Worm (Caenorhabditis elegans) whole organism, L2 larva: ENCODE measurements around the gene ubxn-4.

Experiments used
- C34F6.9 ChIP-seq: fragments of 150-350 bp; optimal IDR thresholded peaks from 2 replicates; lab custom pipeline; 2014; ENCODE audit warnings: missing biosample characterization, missing genetic modification characterization
- F13H6.1 ChIP-seq: sonication (generic microtip); optimal IDR thresholded peaks from 2 replicates; lab custom pipeline; 2016; ENCODE audit warnings: missing genetic modification characterization, missing compliant biosample characterization
- R02D3.7 ChIP-seq: fragments of 150-350 bp; optimal IDR thresholded peaks from 2 replicates; lab custom pipeline; 2014; ENCODE audit warnings: missing biosample characterization, missing genetic modification characterization
- Y55F3AM.14 ChIP-seq: fragments of 200-800 bp; sonication (Bioruptor generic); optimal IDR thresholded peaks from 2 replicates; lab custom pipeline; 2018; ENCODE audit warnings: mild to moderate bottlenecking, missing genetic modification characterization, missing compliant biosample characterization
- alr-1 ChIP-seq: fragments of 150-350 bp; optimal IDR thresholded peaks from 2 replicates; lab custom pipeline; 2014; ENCODE audit warnings: missing biosample characterization, missing genetic modification characterization
- aly-2 ChIP-seq: fragments of 150-350 bp; optimal IDR thresholded peaks from 2 replicates; lab custom pipeline; 2014; ENCODE audit warnings: missing biosample characterization, missing genetic modification characterization
- ama-1 ChIP-seq: fragments of 150-350 bp; optimal IDR thresholded peaks from 2 replicates; lab custom pipeline; 2018; ENCODE audit warnings: inconsistent platforms
- blmp-1 ChIP-seq: sonication (generic microtip); optimal IDR thresholded peaks from 2 replicates; lab custom pipeline; 2017; ENCODE audit warnings: missing genetic modification characterization, mild to moderate bottlenecking, missing compliant biosample characterization, antibody characterized with exemption, moderate library complexity; ENCODE audit not compliant: insufficient read depth
- ceh-16 ChIP-seq: fragments of 150-350 bp; optimal IDR thresholded peaks from 2 replicates; lab custom pipeline; 2014; ENCODE audit warnings: missing biosample characterization, missing genetic modification characterization
- ceh-82 ChIP-seq: fragments of 150-350 bp; optimal IDR thresholded peaks from 2 replicates; lab custom pipeline; 2014; ENCODE audit warnings: missing biosample characterization, missing genetic modification characterization
- crh-2 ChIP-seq: sonication (generic microtip); optimal IDR thresholded peaks from 2 replicates; lab custom pipeline; 2017; ENCODE audit warnings: missing biosample characterization, missing genetic modification characterization
- elt-1 ChIP-seq: fragments of 150-350 bp; optimal IDR thresholded peaks from 2 replicates; lab custom pipeline; 2014; ENCODE audit warnings: missing biosample characterization, missing genetic modification characterization
- elt-3 ChIP-seq: sonication (generic microtip); optimal IDR thresholded peaks from 2 replicates; lab custom pipeline; 2017; ENCODE audit warnings: missing biosample characterization, missing genetic modification characterization
- fos-1 ChIP-seq: fragments of 150-350 bp; optimal IDR thresholded peaks from 2 replicates; lab custom pipeline; 2014; ENCODE audit warnings: missing biosample characterization, missing genetic modification characterization
- gmeb-1 ChIP-seq: fragments of 150-350 bp; optimal IDR thresholded peaks from 2 replicates; lab custom pipeline; 2014; ENCODE audit warnings: missing biosample characterization, missing genetic modification characterization
- lin-11 ChIP-seq: fragments of 150-350 bp; sonication (generic microtip); optimal IDR thresholded peaks from 2 replicates; lab custom pipeline; 2014; ENCODE audit warnings: missing biosample characterization, missing genetic modification characterization, inconsistent platforms, mixed read lengths
- lin-13 ChIP-seq: fragments of 150-350 bp; optimal IDR thresholded peaks from 2 replicates; lab custom pipeline; 2014; ENCODE audit warnings: missing biosample characterization, missing genetic modification reagents, missing genetic modification characterization
- lsy-2 ChIP-seq, 2 experiments: fragments of 150-350 bp in 1 of 2; sonication (generic microtip) in 1 of 2; optimal IDR thresholded peaks; 2 replicates each; lab custom pipeline; 2014 to 2017; ENCODE audit warnings: missing biosample characterization in 2 of 2, missing genetic modification characterization in 2 of 2
- mab-5 ChIP-seq: fragments of 150-350 bp; optimal IDR thresholded peaks from 2 replicates; lab custom pipeline; 2014; ENCODE audit warnings: missing biosample characterization, missing genetic modification characterization
- mbf-1 ChIP-seq: sonication (generic microtip); optimal IDR thresholded peaks from 2 replicates; lab custom pipeline; 2017; ENCODE audit warnings: missing biosample characterization, missing genetic modification characterization
- mdl-1 ChIP-seq, 2 experiments: fragments of 150-350 bp in 1 of 2; sonication (generic microtip) in 1 of 2; optimal IDR thresholded peaks; 2 replicates each; lab custom pipeline; 2017; ENCODE audit warnings: missing biosample characterization in 2 of 2, missing genetic modification characterization in 2 of 2
- nhr-10 ChIP-seq: sonication (generic microtip); optimal IDR thresholded peaks from 2 replicates; lab custom pipeline; 2017; ENCODE audit warnings: missing biosample characterization, missing genetic modification characterization
- nhr-12 ChIP-seq: fragments of 150-350 bp; optimal IDR thresholded peaks from 2 replicates; lab custom pipeline; 2014; ENCODE audit warnings: missing biosample characterization, missing genetic modification characterization
- nhr-129 ChIP-seq: fragments of 150-350 bp; optimal IDR thresholded peaks from 2 replicates; lab custom pipeline; 2014; ENCODE audit warnings: missing biosample characterization, missing genetic modification characterization
- nhr-21 ChIP-seq: fragments of 150-350 bp; optimal IDR thresholded peaks from 2 replicates; lab custom pipeline; 2014; ENCODE audit warnings: missing biosample characterization, missing genetic modification characterization
- nhr-23 ChIP-seq: fragments of 150-350 bp; optimal IDR thresholded peaks from 2 replicates; lab custom pipeline; 2014; ENCODE audit warnings: missing biosample characterization, missing genetic modification reagents, missing genetic modification characterization
- nhr-237 ChIP-seq: fragments of 150-350 bp; optimal IDR thresholded peaks from 2 replicates; lab custom pipeline; 2014; ENCODE audit warnings: missing biosample characterization, missing genetic modification characterization
- nhr-25 ChIP-seq: fragments of 150-350 bp; sonication (generic microtip); optimal IDR thresholded peaks from 3 replicates; lab custom pipeline; 2014; ENCODE audit warnings: missing biosample characterization, missing genetic modification characterization
- nhr-6 ChIP-seq: fragments of 150-350 bp; optimal IDR thresholded peaks from 2 replicates; lab custom pipeline; 2014; ENCODE audit warnings: missing biosample characterization, missing genetic modification characterization
- peb-1 ChIP-seq: fragments of 150-350 bp; optimal IDR thresholded peaks from 2 replicates; lab custom pipeline; 2014; ENCODE audit warnings: missing biosample characterization, missing genetic modification characterization
- sem-4 ChIP-seq: fragments of 150-350 bp; optimal IDR thresholded peaks from 2 replicates; lab custom pipeline; 2014; ENCODE audit warnings: missing biosample characterization, missing genetic modification reagents, missing genetic modification characterization
- skn-1 ChIP-seq: sonication (generic microtip); optimal IDR thresholded peaks from 2 replicates; lab custom pipeline; 2017; ENCODE audit warnings: missing biosample characterization, missing genetic modification characterization
- sma-3 ChIP-seq: sonication (generic microtip); optimal IDR thresholded peaks from 2 replicates; lab custom pipeline; 2016; ENCODE audit warnings: missing genetic modification reagents, missing genetic modification characterization, missing compliant biosample characterization
- sma-9 ChIP-seq, 2 experiments: fragments of 150-350 bp in 1 of 2; sonication (generic microtip) in 1 of 2; optimal IDR thresholded peaks; 2 replicates each; lab custom pipeline; 2014 to 2016; ENCODE audit warnings: missing genetic modification characterization in 2 of 2, mild to moderate bottlenecking in 1 of 2, missing biosample characterization in 1 of 2, missing compliant biosample characterization in 1 of 2, missing genetic modification reagents in 1 of 2, moderate library complexity in 1 of 2
- unc-39 ChIP-seq: fragments of 150-350 bp; optimal IDR thresholded peaks from 2 replicates; lab custom pipeline; 2014; ENCODE audit warnings: missing biosample characterization, missing genetic modification characterization
- unc-55 ChIP-seq: fragments of 150-350 bp; sonication (generic microtip); optimal IDR thresholded peaks from 3 replicates; lab custom pipeline; 2014; ENCODE audit warnings: missing biosample characterization, missing genetic modification reagents, missing genetic modification characterization
- zag-1 ChIP-seq: fragments of 150-350 bp; optimal IDR thresholded peaks from 2 replicates; lab custom pipeline; 2014; ENCODE audit warnings: missing biosample characterization, missing genetic modification characterization
- ztf-11 ChIP-seq: sonication (generic microtip); optimal IDR thresholded peaks from 2 replicates; lab custom pipeline; 2017; ENCODE audit warnings: missing biosample characterization, missing genetic modification characterization
- ztf-4 ChIP-seq: fragments of 150-350 bp; optimal IDR thresholded peaks from 2 replicates; lab custom pipeline; 2014; ENCODE audit warnings: missing biosample characterization, missing genetic modification characterization

The ubxn-4 gene

ce11 chrIII:8400478-8400877, 4.9 kb downstream of the ubxn-4 start:
- TF ChIP-seq nhr-21 (tag; lab: Kevin White, UChicago): no peak
- no peak for TF ChIP-seq nhr-25
- TF ChIP-seq F13H6.1: peak; percentile 28
- TF ChIP-seq gmeb-1 (tag; lab: Kevin White, UChicago): peak; percentile 43
- TF ChIP-seq sem-4 (tag; lab: Kevin White, UChicago): no peak
- no peak for TF ChIP-seq nhr-12
- TF ChIP-seq ztf-11 (tag; lab: Kevin White, UChicago): no peak
- no peak for TF ChIP-seq nhr-23
- TF ChIP-seq nhr-129 (tag; lab: Kevin White, UChicago): peak; percentile 87
- TF ChIP-seq lsy-2 (tag; optimal IDR thresholded peaks at IDR 0.05; lab: Kevin White, UChicago): no peak
- TF ChIP-seq alr-1 (tag; lab: Kevin White, UChicago): no peak
- no peak for TF ChIP-seq mbf-1
- no peak for TF ChIP-seq ceh-82 (tag; lab: Kevin White, UChicago)
- TF ChIP-seq crh-2 (tag; lab: Kevin White, UChicago): peak; percentile 60
- TF ChIP-seq nhr-10 (tag; lab: Kevin White, UChicago): no peak
- TF ChIP-seq elt-1 (tag; lab: Kevin White, UChicago): no peak
- no peak for TF ChIP-seq Y55F3AM.14 (GFP tag; lab: Kevin White, UChicago)
- TF ChIP-seq lin-13: no peak
- peak in 1 of 2 experiments; percentile 1 for TF ChIP-seq mdl-1 (tag; optimal IDR thresholded peaks at IDR 0.05; lab: Kevin White, UChicago)
- no peak for TF ChIP-seq mab-5
- no peak for TF ChIP-seq lin-11
- TF ChIP-seq sma-9 (GFP tag; optimal IDR thresholded peaks at IDR 0.05; lab: Kevin White, UChicago): peak; percentile 94
- TF ChIP-seq sma-9 (tag; optimal IDR thresholded peaks at IDR 0.05; lab: Kevin White, UChicago): no peak
- no peak for TF ChIP-seq peb-1 (tag; lab: Kevin White, UChicago)
- TF ChIP-seq fos-1 (tag; lab: Kevin White, UChicago): peak; percentile 90
- peak; percentile 62 for TF ChIP-seq skn-1

DNA sequence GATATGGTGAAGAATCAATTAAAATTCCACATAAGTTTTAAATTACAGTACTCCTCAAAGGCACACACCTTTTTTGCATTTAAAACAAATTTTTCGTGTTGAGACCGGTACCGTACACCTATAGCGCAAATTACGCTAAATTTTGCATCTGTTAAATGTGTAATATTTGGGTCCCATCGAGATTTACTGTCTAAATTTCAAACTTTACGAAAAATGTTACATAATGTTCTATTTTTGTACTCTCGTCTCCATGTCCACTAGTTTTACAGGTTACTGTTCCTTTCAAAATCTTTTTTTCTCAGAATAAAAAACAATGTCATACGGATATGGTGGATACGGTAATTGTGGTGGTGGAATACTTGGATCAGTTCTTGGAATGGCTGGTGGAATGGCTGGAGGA, 7.0 kb downstream of the ubxn-4 start, which contains the start of gene ZK353.2:
Gene ZK353.2 (plus strand): TSS at position 301 of the 400 bp plus-strand sequence.
- TF ChIP-seq unc-39 (tag; lab: Kevin White, UChicago): no peak
- TF ChIP-seq mbf-1: no peak
- TF ChIP-seq elt-1 (tag; lab: Kevin White, UChicago): no peak
- TF ChIP-seq ama-1 (lab: Kevin White, UChicago): no peak
- TF ChIP-seq aly-2 (tag; lab: Kevin White, UChicago): no peak
- TF ChIP-seq crh-2 (tag; lab: Kevin White, UChicago): no peak
- TF ChIP-seq nhr-23: no peak
- no peak for TF ChIP-seq unc-55 (GFP tag; lab: Kevin White, UChicago)
- TF ChIP-seq R02D3.7 (tag; lab: Kevin White, UChicago): no peak
- TF ChIP-seq C34F6.9 (tag; lab: Kevin White, UChicago): no peak
- no peak for TF ChIP-seq nhr-12
- TF ChIP-seq ztf-4: no peak
- TF ChIP-seq nhr-237 (tag; lab: Kevin White, UChicago): no peak
- no peak for TF ChIP-seq lin-11
- no peak for TF ChIP-seq alr-1 (tag; lab: Kevin White, UChicago)
- no peak for TF ChIP-seq mdl-1 (tag; optimal IDR thresholded peaks at IDR 0.05; lab: Kevin White, UChicago)
- no peak for TF ChIP-seq ceh-82 (tag; lab: Kevin White, UChicago)
- no peak for TF ChIP-seq nhr-6
- no peak for TF ChIP-seq nhr-10 (tag; lab: Kevin White, UChicago)
- no peak for TF ChIP-seq zag-1 (tag; lab: Kevin White, UChicago)

- TF ChIP-seq peb-1 (tag; lab: Kevin White, UChicago): no peak
- no peak for TF ChIP-seq mab-5
- no peak for TF ChIP-seq ceh-16 (tag; lab: Kevin White, UChicago)
- no peak for TF ChIP-seq nhr-25
- TF ChIP-seq Y55F3AM.14 (GFP tag; lab: Kevin White, UChicago): no peak
- TF ChIP-seq aly-2 (tag; lab: Kevin White, UChicago): no peak
- TF ChIP-seq elt-3: no peak
- no peak for TF ChIP-seq crh-2 (tag; lab: Kevin White, UChicago)
- TF ChIP-seq blmp-1: no peak
- TF ChIP-seq sma-3 (GFP tag; lab: Kevin White, UChicago): no peak
- TF ChIP-seq ceh-82 (tag; lab: Kevin White, UChicago): no peak
- no peak for TF ChIP-seq zag-1 (tag; lab: Kevin White, UChicago)
These were observed 9.7 kb downstream of the ubxn-4 start, which contains the start of gene ZK353.3 for ce11 chrIII:8395685-8396084. Gene ZK353.3 (plus strand): TSS chrIII:8395985.
